Worm (Caenorhabditis elegans) whole organism, L2 larva: ENCODE measurements around the gene dod-19.

Experiments
- F13H6.1 ChIP-seq: sonication (generic microtip); optimal IDR thresholded peaks from 2 replicates; lab custom pipeline; 2016; ENCODE audit warnings: missing genetic modification characterization, missing compliant biosample characterization
- R02D3.7 ChIP-seq: fragments of 150-350 bp; optimal IDR thresholded peaks from 2 replicates; lab custom pipeline; 2014; ENCODE audit warnings: missing biosample characterization, missing genetic modification characterization
- Y55F3AM.14 ChIP-seq: fragments of 200-800 bp; sonication (Bioruptor generic); optimal IDR thresholded peaks from 2 replicates; lab custom pipeline; 2018; ENCODE audit warnings: mild to moderate bottlenecking, missing genetic modification characterization, missing compliant biosample characterization
- ZK546.5 ChIP-seq: sonication (generic microtip); optimal IDR thresholded peaks from 2 replicates; lab custom pipeline; 2017; ENCODE audit warnings: missing biosample characterization, missing genetic modification characterization
- alr-1 ChIP-seq: fragments of 150-350 bp; optimal IDR thresholded peaks from 2 replicates; lab custom pipeline; 2014; ENCODE audit warnings: missing biosample characterization, missing genetic modification characterization
- aly-2 ChIP-seq: fragments of 150-350 bp; optimal IDR thresholded peaks from 2 replicates; lab custom pipeline; 2014; ENCODE audit warnings: missing biosample characterization, missing genetic modification characterization
- ama-1 ChIP-seq: fragments of 150-350 bp; optimal IDR thresholded peaks from 2 replicates; lab custom pipeline; 2018; ENCODE audit warnings: inconsistent platforms
- ceh-16 ChIP-seq: fragments of 150-350 bp; optimal IDR thresholded peaks from 2 replicates; lab custom pipeline; 2014; ENCODE audit warnings: missing biosample characterization, missing genetic modification characterization
- crh-2 ChIP-seq: sonication (generic microtip); optimal IDR thresholded peaks from 2 replicates; lab custom pipeline; 2017; ENCODE audit warnings: missing biosample characterization, missing genetic modification characterization
- dmd-4 ChIP-seq: sonication (generic microtip); optimal IDR thresholded peaks from 2 replicates; lab custom pipeline; 2017; ENCODE audit warnings: missing biosample characterization, missing genetic modification characterization
- egl-27 ChIP-seq: sonication (generic microtip); optimal IDR thresholded peaks from 3 replicates; lab custom pipeline; 2017; ENCODE audit warnings: missing biosample characterization, missing genetic modification reagents, missing genetic modification characterization
- elt-3 ChIP-seq: sonication (generic microtip); optimal IDR thresholded peaks from 2 replicates; lab custom pipeline; 2017; ENCODE audit warnings: missing biosample characterization, missing genetic modification characterization
- fos-1 ChIP-seq: fragments of 150-350 bp; optimal IDR thresholded peaks from 2 replicates; lab custom pipeline; 2014; ENCODE audit warnings: missing biosample characterization, missing genetic modification characterization
- gmeb-1 ChIP-seq: fragments of 150-350 bp; optimal IDR thresholded peaks from 2 replicates; lab custom pipeline; 2014; ENCODE audit warnings: missing biosample characterization, missing genetic modification characterization
- lin-39 ChIP-seq: fragments of 150-350 bp; optimal IDR thresholded peaks from 2 replicates; lab custom pipeline; 2014; ENCODE audit warnings: missing biosample characterization, missing genetic modification reagents, missing genetic modification characterization
- lsy-2 ChIP-seq, 2 experiments: fragments of 150-350 bp in 1 of 2; sonication (generic microtip) in 1 of 2; optimal IDR thresholded peaks; 2 replicates each; lab custom pipeline; 2014 to 2017; ENCODE audit warnings: missing biosample characterization in 2 of 2, missing genetic modification characterization in 2 of 2
- mbf-1 ChIP-seq: sonication (generic microtip); optimal IDR thresholded peaks from 2 replicates; lab custom pipeline; 2017; ENCODE audit warnings: missing biosample characterization, missing genetic modification characterization
- nhr-10 ChIP-seq: sonication (generic microtip); optimal IDR thresholded peaks from 2 replicates; lab custom pipeline; 2017; ENCODE audit warnings: missing biosample characterization, missing genetic modification characterization
- nhr-11 ChIP-seq: fragments of 150-350 bp; optimal IDR thresholded peaks from 2 replicates; lab custom pipeline; 2014; ENCODE audit warnings: missing biosample characterization, missing genetic modification characterization
- nhr-129 ChIP-seq: fragments of 150-350 bp; optimal IDR thresholded peaks from 2 replicates; lab custom pipeline; 2014; ENCODE audit warnings: missing biosample characterization, missing genetic modification characterization
- nhr-21 ChIP-seq: fragments of 150-350 bp; optimal IDR thresholded peaks from 2 replicates; lab custom pipeline; 2014; ENCODE audit warnings: missing biosample characterization, missing genetic modification characterization
- nhr-23 ChIP-seq: fragments of 150-350 bp; optimal IDR thresholded peaks from 2 replicates; lab custom pipeline; 2014; ENCODE audit warnings: missing biosample characterization, missing genetic modification reagents, missing genetic modification characterization
- nhr-25 ChIP-seq: fragments of 150-350 bp; sonication (generic microtip); optimal IDR thresholded peaks from 3 replicates; lab custom pipeline; 2014; ENCODE audit warnings: missing biosample characterization, missing genetic modification characterization
- nhr-6 ChIP-seq: fragments of 150-350 bp; optimal IDR thresholded peaks from 2 replicates; lab custom pipeline; 2014; ENCODE audit warnings: missing biosample characterization, missing genetic modification characterization
- nhr-77 ChIP-seq: fragments of 150-350 bp; optimal IDR thresholded peaks from 2 replicates; lab custom pipeline; 2014; ENCODE audit warnings: missing biosample characterization, missing genetic modification characterization
- sem-4 ChIP-seq: fragments of 150-350 bp; optimal IDR thresholded peaks from 2 replicates; lab custom pipeline; 2014; ENCODE audit warnings: missing biosample characterization, missing genetic modification reagents, missing genetic modification characterization
- sma-9 ChIP-seq, 2 experiments: fragments of 150-350 bp in 1 of 2; sonication (generic microtip) in 1 of 2; optimal IDR thresholded peaks; 2 replicates each; lab custom pipeline; 2014 to 2016; ENCODE audit warnings: missing genetic modification characterization in 2 of 2, mild to moderate bottlenecking in 1 of 2, missing biosample characterization in 1 of 2, missing compliant biosample characterization in 1 of 2, missing genetic modification reagents in 1 of 2, moderate library complexity in 1 of 2
- snpc-4 ChIP-seq: fragments of 150-350 bp; optimal IDR thresholded peaks from 2 replicates; lab custom pipeline; 2014; ENCODE audit warnings: missing biosample characterization, missing genetic modification characterization
- unc-39 ChIP-seq: fragments of 150-350 bp; optimal IDR thresholded peaks from 2 replicates; lab custom pipeline; 2014; ENCODE audit warnings: missing biosample characterization, missing genetic modification characterization
- zag-1 ChIP-seq: fragments of 150-350 bp; optimal IDR thresholded peaks from 2 replicates; lab custom pipeline; 2014; ENCODE audit warnings: missing biosample characterization, missing genetic modification characterization
- ztf-11 ChIP-seq: sonication (generic microtip); optimal IDR thresholded peaks from 2 replicates; lab custom pipeline; 2017; ENCODE audit warnings: missing biosample characterization, missing genetic modification characterization
- ztf-4 ChIP-seq: fragments of 150-350 bp; optimal IDR thresholded peaks from 2 replicates; lab custom pipeline; 2014; ENCODE audit warnings: missing biosample characterization, missing genetic modification characterization

The dod-19 gene

DNA sequence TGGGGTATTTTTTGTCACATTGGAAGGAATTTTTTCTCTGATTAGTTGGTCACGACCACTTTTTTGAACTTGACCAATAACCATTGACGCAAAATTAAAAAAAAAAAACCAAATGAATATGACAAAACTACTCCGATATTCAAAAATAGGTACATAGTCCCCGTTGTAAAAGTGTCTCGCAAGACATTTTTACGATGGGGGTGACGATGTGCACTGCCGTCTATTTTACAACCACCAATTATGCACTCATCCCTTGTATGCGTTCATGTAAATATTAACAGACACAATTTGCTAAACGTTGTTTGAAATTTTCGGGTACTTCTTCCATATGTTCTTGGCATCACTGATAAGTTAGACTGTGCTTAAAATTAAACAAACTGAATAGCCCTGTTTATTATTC is 14.8 kb downstream of the dod-19 start, which contains the start of gene scl-27:
TSS of gene scl-27 (plus strand) at position 301 of the 400 bp plus-strand sequence.
- TF ChIP-seq dmd-4 (tag; lab: Kevin White, UChicago) (no peak), elt-3 (tag; lab: Kevin White, UChicago) (no peak), nhr-10 (no peak), ztf-11 (no peak), alr-1 (no peak), nhr-11 (no peak), nhr-77 (tag; lab: Kevin White, UChicago) (no peak), mbf-1 (tag; lab: Kevin White, UChicago) (no peak), zag-1 (tag; lab: Kevin White, UChicago) (no peak), nhr-6 (tag; lab: Kevin White, UChicago) (no peak), lsy-2 (tag; optimal IDR thresholded peaks at IDR 0.05; lab: Kevin White, UChicago) (no peak)

DNA sequence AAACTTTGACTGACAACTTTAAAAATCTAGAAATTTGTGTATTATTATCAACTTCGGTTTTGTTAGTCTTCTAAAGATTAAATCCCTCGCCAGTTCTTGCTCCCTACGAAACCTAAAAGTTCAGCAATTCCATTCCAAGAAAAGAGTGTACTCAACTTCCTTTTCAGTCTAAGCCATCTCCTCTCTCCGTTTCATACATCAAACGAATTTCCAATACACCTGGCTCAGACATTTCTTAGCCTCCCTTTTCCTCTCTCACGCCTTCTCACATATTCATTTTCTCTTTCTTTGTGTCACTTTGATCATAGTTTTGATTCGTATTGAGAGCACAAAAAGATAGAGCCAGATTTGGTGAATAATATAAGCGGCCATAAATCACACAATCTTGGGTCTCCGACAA is 18.2 kb downstream of the dod-19 start, which contains the start of gene nhr-253:
TSS of gene nhr-253 (plus strand) at position 285 of the 400 bp plus-strand sequence.
- TF ChIP-seq sma-9 (GFP tag; optimal IDR thresholded peaks at IDR 0.05; lab: Kevin White, UChicago) (no peak), sma-9 (tag; optimal IDR thresholded peaks at IDR 0.05; lab: Kevin White, UChicago) (no peak), lin-39 (tag; lab: Kevin White, UChicago) (no peak), ztf-4 (tag; lab: Kevin White, UChicago) (no peak), ama-1 (lab: Kevin White, UChicago) (no peak), lsy-2 (tag; optimal IDR thresholded peaks at IDR 0.05; lab: Kevin White, UChicago) (no peak), nhr-21 (tag; lab: Kevin White, UChicago) (no peak), snpc-4 (no peak), fos-1 (tag; lab: Kevin White, UChicago) (no peak), nhr-11 (no peak), sem-4 (tag; lab: Kevin White, UChicago) (no peak), R02D3.7 (tag; lab: Kevin White, UChicago) (no peak), nhr-25 (tag; lab: Kevin White, UChicago) (no peak), F13H6.1 (tag; lab: Kevin White, UChicago) (no peak), nhr-129 (tag; lab: Kevin White, UChicago) (no peak), egl-27 (tag; lab: Kevin White, UChicago) (no peak), ztf-11 (no peak)

DNA sequence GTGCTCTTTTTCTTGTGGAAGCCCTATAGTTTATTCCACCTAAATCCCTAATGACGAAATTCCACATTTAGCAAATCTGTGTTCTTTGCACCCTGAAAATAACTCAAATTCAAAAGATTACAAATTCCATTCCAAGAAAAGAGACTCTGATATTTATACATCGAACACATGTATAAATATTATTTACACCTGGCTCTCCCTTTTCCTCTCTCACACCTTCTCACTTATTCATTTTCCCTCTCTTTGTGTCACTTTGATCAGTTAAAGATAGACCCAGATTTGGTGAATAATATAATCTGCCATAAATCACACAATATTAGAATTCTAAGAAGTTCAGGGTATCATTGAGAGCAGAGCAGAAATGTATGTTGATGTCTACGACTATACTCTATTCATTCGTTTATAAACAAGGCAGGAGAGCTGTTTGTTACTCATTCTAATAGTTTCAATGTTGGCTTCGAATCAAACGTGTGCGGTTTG is 22.3 kb downstream of the dod-19 start, which contains the start of gene nhr-254:
TSS of gene nhr-254 (plus strand) at position 430 of the 480 bp plus-strand sequence.
- TF ChIP-seq dmd-4 (tag; lab: Kevin White, UChicago), result no peak

DNA sequence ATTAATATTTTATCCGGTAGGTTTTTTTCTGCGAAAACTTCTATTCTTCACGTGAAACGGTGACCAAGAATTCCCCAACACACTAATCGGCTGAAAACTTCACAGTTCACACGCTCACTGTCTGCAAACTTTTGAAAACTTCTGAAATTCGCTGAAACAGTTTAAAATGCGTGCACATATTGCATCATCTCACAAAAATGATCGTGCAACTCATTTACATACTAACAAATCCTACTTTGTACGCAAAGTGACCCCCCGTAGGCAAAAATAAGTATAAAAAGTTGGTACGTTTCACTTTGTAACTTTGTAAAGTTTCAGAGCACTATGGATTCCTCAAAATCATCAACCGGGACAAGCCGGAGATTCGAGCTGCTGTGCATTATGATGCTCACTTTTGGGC is 26.2 kb downstream of the dod-19 start, which contains the start of gene ZK6.6:
TSS of gene ZK6.6 (plus strand) at position 301 of the 400 bp plus-strand sequence.
- TF ChIP-seq ztf-11 (no peak), elt-3 (tag; lab: Kevin White, UChicago) (no peak), nhr-21 (tag; lab: Kevin White, UChicago) (no peak), fos-1 (tag; lab: Kevin White, UChicago) (no peak), crh-2 (tag; lab: Kevin White, UChicago) (no peak), snpc-4 (no peak), gmeb-1 (tag; lab: Kevin White, UChicago) (no peak), ama-1 (lab: Kevin White, UChicago) (no peak), ZK546.5 (tag; lab: Kevin White, UChicago) (no peak), ceh-16 (tag; lab: Kevin White, UChicago) (no peak), nhr-23 (no peak), nhr-6 (tag; lab: Kevin White, UChicago) (no peak), unc-39 (tag; lab: Kevin White, UChicago) (no peak), alr-1 (no peak)

DNA sequence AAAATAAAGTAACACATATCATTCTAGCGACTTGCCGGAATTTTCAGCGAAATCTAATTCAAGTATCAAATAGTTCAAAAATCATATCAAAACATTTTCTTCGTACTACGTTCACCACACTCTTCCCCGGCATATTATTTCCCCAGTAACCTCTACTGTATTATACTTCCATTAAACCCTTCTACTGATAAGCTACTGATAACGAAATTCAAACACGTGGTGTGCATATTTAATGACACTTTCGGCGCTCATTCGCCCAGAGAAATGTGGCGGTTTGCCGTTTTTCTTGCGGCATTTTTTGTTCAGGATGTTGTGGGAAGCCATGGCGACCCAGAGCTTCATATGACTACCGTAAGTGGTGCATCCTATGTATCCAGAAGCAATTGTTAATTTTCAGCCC is 29.1 kb downstream of the dod-19 start, which contains the start of gene lipl-5:
TSS of gene lipl-5 (plus strand) at position 259 of the 400 bp plus-strand sequence.
- TF ChIP-seq gmeb-1 (tag; lab: Kevin White, UChicago) (peak; percentile 8), fos-1 (tag; lab: Kevin White, UChicago) (peak; percentile 52), crh-2 (tag; lab: Kevin White, UChicago) (peak; percentile 50), alr-1 (no peak), sma-9 (GFP tag; optimal IDR thresholded peaks at IDR 0.05; lab: Kevin White, UChicago) (peak; percentile 52), sma-9 (tag; optimal IDR thresholded peaks at IDR 0.05; lab: Kevin White, UChicago) (no peak), Y55F3AM.14 (GFP tag; lab: Kevin White, UChicago) (no peak), aly-2 (tag; lab: Kevin White, UChicago) (no peak)
